Fruit fly (Drosophila melanogaster) whole organism, larva: ENCODE results near the gene CG34451.

Experiments used
- noc ChIP-seq: fragments of 200-800 bp; sonication (Bioruptor generic); optimal IDR thresholded peaks from 3 replicates; lab custom pipeline; 2019; ENCODE audit warnings: missing biosample characterization, mild to moderate bottlenecking, missing genetic modification characterization, moderate library complexity

Gene CG34451

DNA sequence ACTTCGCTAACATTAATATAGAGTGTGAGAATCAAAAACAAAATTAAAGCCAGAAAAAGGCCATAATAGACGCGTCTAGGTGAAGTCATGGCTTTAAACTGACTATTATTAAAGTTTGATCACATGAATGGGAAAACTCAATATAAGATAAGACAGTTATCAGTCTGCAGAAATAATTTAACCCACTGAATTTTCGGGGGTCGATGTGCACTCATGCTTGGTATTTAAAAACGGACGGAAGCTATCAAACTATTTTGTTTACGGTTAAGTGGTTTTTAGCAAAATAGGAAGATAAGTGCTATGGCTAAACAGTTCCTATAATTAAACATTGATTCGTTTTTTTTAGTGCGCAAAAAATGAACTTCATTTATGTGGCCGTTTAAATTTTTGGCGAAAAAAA is at the start of gene CG34451:
Gene CG34451 (minus strand): TSS at position 101 of the 400 bp plus-strand sequence.
- no peak for TF ChIP-seq noc (tag; lab: Kevin White, UChicago)

DNA sequence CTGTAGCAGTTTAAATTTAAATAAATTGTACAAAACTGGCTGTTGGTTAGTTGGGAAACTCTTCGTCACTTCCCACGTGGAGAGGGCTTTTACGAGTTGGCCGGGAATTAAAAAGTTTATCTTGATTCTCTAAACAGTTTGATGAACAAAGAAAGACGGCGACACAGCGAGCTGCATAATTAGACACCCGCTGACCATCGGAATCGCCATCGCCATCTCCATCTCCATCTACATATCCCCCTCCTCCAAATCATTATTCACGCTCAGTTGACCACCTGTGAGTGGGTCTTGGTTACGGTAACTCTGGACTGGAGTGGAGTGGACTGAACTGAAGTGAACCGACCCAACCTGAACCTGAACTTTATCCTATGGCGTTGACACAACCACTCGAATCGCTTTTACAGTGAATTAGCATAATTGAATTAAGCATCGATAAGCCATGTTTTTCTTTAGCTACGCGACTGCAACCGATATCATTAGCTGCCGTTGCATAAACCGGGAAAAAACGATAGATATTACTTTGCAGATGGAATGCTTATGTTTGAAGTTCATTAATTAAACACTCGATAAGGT is 48.9 kb upstream of the CG34451 start:
- TF ChIP-seq noc (tag; lab: Kevin White, UChicago), result no peak

DNA sequence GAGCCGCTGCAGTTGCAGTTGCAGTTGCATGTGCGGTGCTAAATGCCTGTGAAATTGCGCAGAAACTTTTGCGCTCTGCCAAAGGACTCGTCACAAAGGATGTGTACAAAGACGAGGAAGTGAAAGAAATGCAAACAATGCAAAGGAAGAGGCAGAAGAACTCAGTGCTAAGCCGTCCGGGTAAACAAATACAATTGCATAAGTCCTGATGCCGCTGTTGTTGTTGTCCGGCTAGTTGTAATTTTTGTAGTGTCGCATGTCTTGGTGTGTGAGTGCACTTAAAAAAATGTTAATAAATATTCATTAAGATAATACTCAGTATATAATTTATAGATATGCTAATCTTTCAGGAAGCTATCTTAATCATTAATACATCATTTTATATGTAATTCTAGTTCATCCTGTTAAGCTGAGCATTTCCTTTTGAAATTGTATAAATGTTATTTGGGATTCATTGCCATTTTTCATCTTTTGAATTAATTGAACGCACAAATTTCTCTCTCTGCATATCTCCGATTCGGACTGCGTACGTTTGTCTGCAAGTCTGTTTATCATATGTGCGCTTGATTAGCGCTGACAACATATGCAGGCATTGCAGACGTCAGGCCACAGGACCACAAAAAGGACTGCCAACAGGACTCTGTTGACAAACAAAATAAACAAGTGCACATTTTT is 40.1 kb upstream of the CG34451 start:
- TF ChIP-seq noc (tag; lab: Kevin White, UChicago), result no peak

DNA sequence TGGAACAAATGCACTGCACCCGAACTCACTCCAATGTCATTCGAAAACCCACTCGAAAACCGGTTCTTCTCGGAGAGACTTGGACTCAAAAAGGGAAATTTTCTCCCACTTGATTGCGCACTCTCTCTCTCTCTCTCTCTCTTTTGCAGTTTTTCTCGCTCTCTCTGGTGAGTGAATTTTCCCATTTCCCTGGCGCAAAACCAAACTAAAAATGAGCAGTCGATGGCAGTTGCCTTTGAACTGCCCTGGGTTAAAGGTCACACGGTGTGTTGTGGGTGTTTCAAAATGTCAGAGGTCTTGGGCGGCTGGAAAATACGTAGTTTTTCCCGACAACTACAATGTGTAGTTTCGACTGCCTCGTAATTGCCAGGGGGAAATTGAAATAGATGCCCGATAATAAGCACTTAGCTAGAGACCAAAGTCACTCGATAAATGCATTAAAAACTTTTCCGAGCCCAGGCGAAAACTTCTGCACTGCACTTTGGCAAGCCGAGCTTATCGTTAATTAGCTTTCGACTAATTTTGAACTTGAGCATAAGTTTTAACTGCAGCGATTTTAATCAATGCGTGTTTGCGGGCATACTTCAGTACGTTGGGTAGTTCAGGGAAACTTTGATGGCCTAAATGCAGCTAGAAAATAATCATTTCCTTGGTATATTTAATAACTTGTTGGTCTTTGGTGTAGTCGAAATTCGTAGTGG is 37.6 kb upstream of the CG34451 start:
- TF ChIP-seq noc (tag; lab: Kevin White, UChicago), result no peak

DNA sequence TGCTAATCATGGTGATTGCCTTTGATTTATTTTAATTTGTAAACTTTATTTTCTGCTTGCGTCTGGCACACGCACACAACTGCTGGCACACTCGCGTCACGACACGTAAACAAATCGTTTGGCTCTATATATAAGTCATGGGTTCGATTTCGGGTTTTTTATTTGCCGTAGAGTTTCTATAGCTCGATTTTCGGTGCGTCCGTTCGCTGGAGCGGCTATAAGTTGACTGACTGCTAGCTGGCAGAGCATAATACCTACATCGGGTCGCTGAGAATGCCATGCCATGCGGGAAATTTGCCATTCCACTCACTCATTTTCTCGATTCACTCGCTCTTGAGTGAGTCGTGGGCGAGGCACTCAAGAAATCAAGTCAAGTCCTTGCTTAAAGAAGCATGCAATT is 36.3 kb upstream of the CG34451 start, which contains the start of gene comm:
Gene comm (minus strand): TSS at position 236 of the 400 bp plus-strand sequence.
- TF ChIP-seq noc (tag; lab: Kevin White, UChicago), result no peak

DNA sequence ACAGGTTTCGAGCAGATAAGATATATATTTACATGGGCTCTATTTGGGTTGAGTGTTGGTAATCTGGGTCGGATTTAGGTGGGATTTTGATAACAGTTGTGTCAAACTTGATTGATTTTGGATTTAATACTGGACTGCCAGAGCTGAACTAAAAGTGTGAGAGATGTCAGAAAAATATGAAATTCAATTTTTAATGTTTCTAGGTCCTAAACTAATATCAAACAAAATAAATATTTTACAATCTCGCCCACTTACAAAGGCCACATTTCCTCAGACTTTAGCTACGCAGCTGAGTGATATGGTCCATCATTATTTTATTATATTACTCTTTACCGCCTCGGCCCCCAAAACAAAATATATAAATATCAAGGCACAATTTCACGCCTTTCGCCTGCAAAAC is 34.9 kb upstream of the CG34451 start:
- no peak for TF ChIP-seq noc (tag; lab: Kevin White, UChicago)

DNA sequence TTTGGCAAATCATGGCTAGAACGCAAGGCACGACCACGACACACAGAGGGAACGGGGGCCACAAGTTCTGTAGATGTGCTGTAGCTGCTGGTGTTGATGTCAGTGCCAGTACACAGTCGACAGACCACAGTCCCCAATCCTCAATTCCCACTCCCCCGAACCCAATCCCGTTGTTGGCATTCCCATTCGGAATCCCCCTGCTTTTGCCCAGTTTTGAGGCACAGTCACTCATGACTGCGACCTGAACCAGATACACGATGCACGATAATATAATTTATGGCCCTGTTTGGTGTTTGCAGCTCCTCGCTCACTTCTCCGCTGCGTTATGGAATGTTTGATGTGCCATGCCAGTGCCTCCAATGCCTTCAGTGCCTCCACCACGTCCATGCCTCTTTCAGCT is 29.0 kb upstream of the CG34451 start:
- no peak for TF ChIP-seq noc (tag; lab: Kevin White, UChicago)

DNA sequence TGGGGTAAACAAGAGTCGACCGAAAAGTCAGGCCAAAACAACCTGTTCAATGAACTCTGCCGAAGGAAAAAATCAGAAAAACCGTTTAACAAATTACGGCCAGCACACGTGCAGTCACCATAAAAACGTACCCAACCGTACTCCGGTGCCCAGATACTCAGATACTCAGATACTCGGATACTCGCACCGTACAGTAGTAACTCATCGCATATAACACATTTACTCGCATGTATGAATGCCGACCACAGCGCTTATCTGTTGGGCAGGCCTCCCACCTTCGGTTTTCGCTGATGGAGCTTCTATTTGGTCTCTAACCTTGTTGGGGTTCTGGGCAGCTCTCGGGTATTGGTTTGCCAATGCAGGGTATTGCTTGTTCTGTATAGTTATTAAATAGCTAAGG is 28.4 kb upstream of the CG34451 start:
- no peak for TF ChIP-seq noc (tag; lab: Kevin White, UChicago)

DNA sequence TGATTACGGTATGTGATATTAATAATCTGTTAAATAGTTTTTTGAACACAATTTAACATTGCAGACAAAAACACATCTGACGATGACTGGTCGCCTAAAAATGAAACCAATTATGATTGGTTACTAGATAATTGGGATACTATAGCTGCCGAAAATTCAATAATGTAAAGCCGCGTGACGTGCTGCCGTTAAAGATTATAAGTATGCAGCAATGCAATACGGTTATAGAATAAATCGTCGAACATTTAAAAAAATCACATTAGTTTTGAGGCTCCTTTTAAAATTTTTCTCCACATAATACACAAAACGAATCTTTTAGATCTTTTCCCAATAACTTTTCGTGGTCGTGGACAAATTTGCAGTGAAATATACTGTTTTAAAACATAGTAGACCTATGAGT is 25.7 kb upstream of the CG34451 start, which contains the start of gene CG42570:
Gene CG42570 (plus strand): TSS at position 301 of the 400 bp plus-strand sequence.
- TF ChIP-seq noc (tag; lab: Kevin White, UChicago), result no peak

DNA sequence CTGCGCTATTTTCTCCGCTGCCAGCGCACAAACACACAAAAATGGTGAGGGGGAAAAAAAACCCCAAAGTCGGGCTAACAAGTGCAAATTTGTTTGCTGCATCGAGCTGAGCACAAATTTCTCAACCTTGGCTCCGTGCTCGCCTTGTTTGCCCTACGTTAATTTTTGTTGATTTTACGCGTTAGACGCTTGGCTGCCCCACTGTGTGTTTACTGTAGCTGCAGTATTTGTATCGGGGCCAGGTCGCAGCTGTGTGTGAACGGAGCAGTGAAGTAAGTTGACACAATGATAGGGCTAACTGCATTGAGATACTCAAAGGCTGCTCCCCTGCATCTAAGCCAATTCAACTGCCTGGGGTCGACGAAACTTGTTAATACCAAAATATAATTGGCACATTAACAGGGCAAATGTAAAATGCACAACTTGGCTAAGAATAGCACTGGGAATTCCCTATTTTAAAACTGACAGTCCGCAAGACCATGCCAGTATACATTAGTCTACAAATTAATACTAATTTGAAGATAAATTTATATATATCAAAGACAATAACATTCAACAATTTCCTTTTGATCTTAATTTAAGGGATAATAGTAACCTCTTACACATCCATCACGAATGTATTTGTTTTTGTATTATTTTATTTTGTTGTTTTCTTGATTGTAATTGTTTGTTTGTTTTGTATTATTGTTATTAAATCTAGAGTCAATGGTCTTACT is 24.1 kb upstream of the CG34451 start, which contains the start of gene CG42571:
Gene CG42571 (plus strand): TSS at position 666 of the 716 bp plus-strand sequence.
- TF ChIP-seq noc (tag; lab: Kevin White, UChicago), result no peak

DNA sequence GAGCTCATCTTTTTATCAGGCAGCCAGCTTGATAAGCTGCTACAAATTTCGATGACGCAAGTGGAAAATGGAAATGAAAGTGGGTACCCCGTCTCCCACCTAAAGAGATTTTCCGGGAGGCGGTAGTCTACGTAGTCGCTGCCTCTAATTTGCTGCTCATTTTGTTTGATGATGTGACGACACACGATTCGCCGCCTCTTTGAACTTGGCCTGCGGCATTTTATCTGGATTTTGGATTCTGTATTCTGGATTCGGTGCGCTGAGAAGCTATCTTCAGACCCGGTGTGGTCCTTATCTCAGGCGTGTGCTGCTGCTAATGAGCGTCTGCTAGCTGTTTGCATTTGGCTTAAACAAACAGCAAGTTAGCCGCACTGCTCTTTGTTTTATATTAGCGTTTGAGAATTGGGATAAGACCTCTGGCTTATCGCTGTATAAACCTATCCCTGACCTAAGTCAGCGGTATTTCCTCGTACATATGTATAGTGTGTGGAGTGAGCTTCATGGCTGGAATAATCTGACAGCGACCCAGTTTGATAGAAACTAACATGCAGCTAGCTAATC is 22.1 kb upstream of the CG34451 start:
- peak; percentile 58 for TF ChIP-seq noc (tag; lab: Kevin White, UChicago)

DNA sequence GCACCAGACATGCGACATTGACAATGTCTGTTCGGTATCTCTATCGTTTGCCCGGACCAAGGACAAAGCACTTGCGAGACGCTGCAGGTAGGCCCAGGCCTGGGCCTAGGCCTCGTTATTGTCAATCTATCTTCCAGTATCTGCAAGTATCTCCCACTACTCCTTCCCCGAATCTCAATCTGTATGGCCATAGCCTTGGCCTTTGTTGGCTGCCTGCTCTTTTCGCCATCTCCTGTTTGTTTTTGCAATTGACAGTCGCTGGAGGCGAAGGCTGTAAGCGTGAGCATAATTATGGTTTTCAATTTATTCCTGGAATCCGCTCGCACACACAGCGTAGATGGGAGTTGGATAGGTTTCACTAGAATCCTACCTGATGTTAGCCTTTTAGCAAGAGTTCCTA is 20.2 kb upstream of the CG34451 start:
- no peak for TF ChIP-seq noc (tag; lab: Kevin White, UChicago)

DNA sequence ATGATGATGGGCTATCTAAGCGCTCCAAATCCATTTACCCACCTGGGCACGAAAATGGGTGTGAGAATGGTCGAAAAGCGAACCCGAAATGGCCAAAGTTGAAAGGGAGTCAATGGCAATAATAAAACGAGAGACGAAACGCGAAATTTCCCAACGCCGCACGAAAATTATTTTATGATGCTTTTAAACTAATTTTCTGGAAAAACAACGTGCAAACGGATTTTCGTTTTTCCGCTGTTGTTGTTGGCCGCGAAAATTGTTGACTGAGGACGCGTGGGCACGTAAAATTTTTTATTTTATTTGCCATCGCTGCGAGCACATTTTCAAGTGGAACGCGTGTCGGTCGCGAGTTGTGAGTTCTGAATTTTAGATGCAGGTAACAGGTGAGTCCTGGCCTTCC is 19.3 kb upstream of the CG34451 start:
- no peak for TF ChIP-seq noc (tag; lab: Kevin White, UChicago)

DNA sequence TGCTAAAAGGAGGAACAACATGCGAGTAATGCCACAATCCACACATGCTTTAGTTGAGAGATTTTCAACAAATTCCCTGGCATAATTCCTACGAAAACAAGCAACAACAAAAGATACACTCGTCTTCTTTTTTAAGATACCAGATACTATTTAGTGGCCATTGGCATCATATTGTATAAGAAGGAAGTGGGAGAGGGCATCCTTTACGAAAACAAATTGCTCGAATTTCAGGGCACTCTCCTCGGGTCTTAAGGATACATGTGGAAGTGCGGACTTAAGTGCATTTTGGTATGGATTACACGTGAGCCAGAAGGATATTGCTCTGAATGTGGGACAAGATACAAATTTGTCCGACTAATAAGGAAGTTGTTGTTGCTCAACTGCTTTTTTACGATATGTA is 18.3 kb upstream of the CG34451 start:
- no peak for TF ChIP-seq noc (tag; lab: Kevin White, UChicago)

DNA sequence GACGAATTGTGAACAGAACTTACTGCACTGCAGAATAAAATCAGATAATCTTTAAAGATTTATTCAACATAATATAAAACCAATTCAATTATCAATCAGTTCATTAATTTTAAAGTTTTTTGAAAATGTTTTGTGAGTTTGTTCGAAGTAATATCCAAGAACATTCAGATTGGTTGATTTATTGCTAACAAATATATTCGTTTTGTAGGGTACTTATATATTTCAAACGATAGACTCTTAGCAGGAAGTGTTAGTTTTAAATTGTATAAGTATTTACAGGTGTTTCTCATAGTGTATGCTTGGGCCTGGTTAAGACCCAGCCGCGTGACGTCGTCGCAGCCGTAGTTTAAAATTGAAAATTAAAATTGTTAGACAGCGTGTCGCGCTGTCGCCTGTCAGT is 16.7 kb upstream of the CG34451 start:
- no peak for TF ChIP-seq noc (tag; lab: Kevin White, UChicago)
